Worm (Caenorhabditis elegans) whole organism, L4 larva: ENCODE data around the gene prmn-1.

ENCODE experiments used
- T26A8.4 ChIP-seq: fragments of 200-800 bp; sonication (Bioruptor generic); IDR thresholded peaks from 2 replicates; pipeline ENCODE4 v1.3.6; 2022; ENCODE audit warnings: missing genetic modification characterization, missing compliant biosample characterization
- ceh-82 ChIP-seq: sonication (generic microtip); optimal IDR thresholded peaks from 2 replicates; lab custom pipeline; 2017; ENCODE audit warnings: missing biosample characterization, missing genetic modification characterization
- lsy-2 ChIP-seq, 2 experiments: fragments of 150-350 bp in 1 of 2; sonication (generic microtip) in 1 of 2; optimal IDR thresholded peaks; 2 replicates each; lab custom pipeline; 2014 to 2017; ENCODE audit warnings: missing biosample characterization in 2 of 2, missing genetic modification characterization in 2 of 2
- snpc-4 ChIP-seq: fragments of 150-350 bp; optimal IDR thresholded peaks from 2 replicates; lab custom pipeline; 2014; ENCODE audit warnings: missing biosample characterization, missing genetic modification characterization
- unc-39 ChIP-seq: sonication (generic microtip); optimal IDR thresholded peaks from 2 replicates; lab custom pipeline; 2017; ENCODE audit warnings: missing biosample characterization, missing genetic modification characterization

DNA sequence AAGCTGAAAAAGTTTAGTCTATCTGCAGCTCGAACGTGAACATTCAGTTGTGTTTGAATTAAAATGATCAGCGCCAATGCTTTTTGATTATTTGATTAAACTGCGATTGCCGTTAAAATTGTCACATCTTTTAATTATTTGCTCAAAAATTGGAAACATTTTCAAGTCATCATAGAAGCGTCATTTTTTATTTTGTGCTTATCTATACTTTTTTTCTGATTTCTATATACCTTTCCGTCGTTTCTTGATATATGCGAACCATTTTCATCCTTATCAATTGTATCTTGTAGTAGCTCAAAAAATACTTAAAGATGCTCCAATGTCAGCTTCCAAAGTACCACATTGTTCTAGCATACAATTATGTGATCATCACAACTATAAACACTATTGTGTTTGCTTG lies 33.6 kb upstream of the prmn-1 start:
- TF ChIP-seq snpc-4 (tag; lab: Kevin White, UChicago) (no peak), ceh-82 (tag; lab: Kevin White, UChicago) (no peak), T26A8.4 (GFP tag; lab: Robert Waterston, UW) (no peak), unc-39 (no peak), lsy-2 (tag; optimal IDR thresholded peaks at IDR 0.05; lab: Kevin White, UChicago) (no peak)
